Worm (Caenorhabditis elegans) whole organism, midembryonic: Measurements from ENCODE around the gene srlf-18.

Experiments used
- flt-1 ChIP-seq: fragments of 200-800 bp; sonication (Bioruptor generic); IDR thresholded peaks from 2 replicates; pipeline ENCODE4 v1.3.6; 2022; ENCODE audit warnings: missing genetic modification characterization, missing compliant biosample characterization
- klf-2 ChIP-seq: fragments of 200-800 bp; sonication (Bioruptor generic); conservative IDR thresholded peaks from 2 replicates; pipeline ENCODE4 v1.3.6; 2022; ENCODE audit warnings: missing genetic modification reagents, missing genetic modification characterization, missing compliant biosample characterization
- ref-1 ChIP-seq: fragments of 200-800 bp; sonication (Bioruptor generic); conservative IDR thresholded peaks from 2 replicates; pipeline ENCODE4 v1.3.6; 2022; ENCODE audit warnings: missing genetic modification reagents, missing genetic modification characterization, missing compliant biosample characterization
- tab-1 ChIP-seq: fragments of 200-800 bp; sonication (Bioruptor generic); IDR thresholded peaks from 2 replicates; pipeline ENCODE4 v1.3.6; 2022; ENCODE audit warnings: missing genetic modification characterization, missing compliant biosample characterization
- ztf-23 ChIP-seq: fragments of 200-800 bp; sonication (Bioruptor generic); IDR thresholded peaks from 2 replicates; pipeline ENCODE4 v1.3.6; 2022; ENCODE audit warnings: missing genetic modification reagents, missing genetic modification characterization, missing compliant biosample characterization
- ztf-29 ChIP-seq: fragments of 200-800 bp; sonication (Bioruptor generic); IDR thresholded peaks from 2 replicates; pipeline ENCODE4 v1.3.6; 2022; ENCODE audit warnings: missing genetic modification reagents, missing genetic modification characterization, missing compliant biosample characterization

DNA sequence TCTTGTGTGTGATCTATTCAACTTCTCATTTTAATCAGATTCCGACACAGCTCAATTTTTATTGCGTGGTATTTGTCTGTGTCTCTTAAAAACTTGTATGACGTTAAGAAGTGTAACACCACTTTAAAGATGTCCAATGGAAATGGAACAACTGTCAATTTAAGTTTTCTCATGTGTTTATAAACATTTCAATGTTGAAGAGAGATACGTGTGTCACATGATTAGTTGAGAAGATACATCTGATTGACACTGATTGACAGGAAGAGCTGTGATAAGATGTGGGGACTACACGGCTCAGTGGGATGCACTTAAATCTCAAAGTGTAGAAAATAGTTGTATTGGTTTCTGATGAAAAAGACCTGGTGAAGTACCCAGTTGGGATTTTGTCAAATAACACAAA, 33.0 kb downstream of the srlf-18 start:
- no peak for TF ChIP-seq flt-1 (GFP tag; lab: Robert Waterston, UW)
- no peak for TF ChIP-seq ztf-23 (GFP tag; lab: Robert Waterston, UW)
- no peak for TF ChIP-seq tab-1
- TF ChIP-seq ref-1 (GFP tag; lab: Robert Waterston, UW), result no peak
- TF ChIP-seq ztf-29 (GFP tag; lab: Robert Waterston, UW), result no peak
- no peak for TF ChIP-seq klf-2
